Fruit fly (Drosophila melanogaster): ENCODE data around the gene daw.

daw gene

dm6 chr2L:2844413-2844812 lies 39.4 kb downstream of the daw start, which contains the start of gene CG18558:
Gene CG18558, minus strand, starts transcription at chr2L:2844513.
- no peak for TF ChIP-seq Atf-2 (GFP tag; optimal IDR thresholded peaks at IDR 0.05)
- TF ChIP-seq fd96Cb (tag; optimal IDR thresholded peaks at IDR 0.05): no peak
- TF ChIP-seq CG15269 (tag; optimal IDR thresholded peaks at IDR 0.05): no peak
- no peak for TF ChIP-seq CG13775 (GFP tag; optimal IDR thresholded peaks at IDR 0.05)
- no peak for TF ChIP-seq CG42726 (GFP tag; IDR thresholded peaks at IDR 0.05; ENCODE audit: partially characterized antibody)
- TF ChIP-seq otp (GFP tag; IDR thresholded peaks at IDR 0.05): no peak
- no peak for TF ChIP-seq CG12299 (tag; optimal IDR thresholded peaks at IDR 0.05)
- TF ChIP-seq Mrtf (GFP tag; IDR thresholded peaks at IDR 0.05): no peak
- TF ChIP-seq gro (GFP tag; optimal IDR thresholded peaks at IDR 0.05): no peak
- no peak for TF ChIP-seq tll (GFP tag; optimal IDR thresholded peaks at IDR 0.05)
- TF ChIP-seq CG14710 (tag; optimal IDR thresholded peaks at IDR 0.05): no peak
- no peak for TF ChIP-seq ab (GFP tag; optimal IDR thresholded peaks at IDR 0.05)

dm6 chr2L:2845634-2846033 lies 40.6 kb downstream of the daw start, which contains the start of gene CG18557:
Gene CG18557, minus strand, starts transcription at chr2L:2845734.
- TF ChIP-seq gsb-n (tag; optimal IDR thresholded peaks at IDR 0.05) (no peak), CG4730 (GFP tag; IDR thresholded peaks at IDR 0.05) (no peak), Abd-B (GFP tag; optimal IDR thresholded peaks at IDR 0.05) (no peak), Elba2 (GFP tag; optimal IDR thresholded peaks at IDR 0.05) (no peak)

dm6 chr2L:2847112-2847682 lies 42.1 kb downstream of the daw start, which contains the start of the genes CG3117 and CG2983:
Gene CG3117, minus strand, starts transcription at chr2L:2847212.
Gene CG2983, plus strand, starts transcription at chr2L:2847632.
- TF ChIP-seq fu2 (GFP tag; optimal IDR thresholded peaks at IDR 0.05) (no peak), toy (GFP tag; IDR thresholded peaks at IDR 0.05) (no peak), bigmax (GFP tag; optimal IDR thresholded peaks at IDR 0.05) (no peak), Lim3 (GFP tag; IDR thresholded peaks at IDR 0.05) (no peak), CG13894 (tag; optimal IDR thresholded peaks at IDR 0.05) (no peak), trem (tag; optimal IDR thresholded peaks at IDR 0.05) (no peak), Dek (tag; optimal IDR thresholded peaks at IDR 0.05) (no peak)

dm6 chr2L:2851589-2851988 lies 46.5 kb downstream of the daw start:
- TF ChIP-seq Drgx (GFP tag; IDR thresholded peaks at IDR 0.05) (peak; percentile 40; the same call in 1 of the 2 replicates), Sox102F (GFP tag; optimal IDR thresholded peaks at IDR 0.05) (peak; percentile 8), toy (GFP tag; IDR thresholded peaks at IDR 0.05) (no peak)

dm6 chr2L:2855204-2855768 lies 50.2 kb downstream of the daw start:
- TF ChIP-seq dan (GFP tag; IDR thresholded peaks at IDR 0.05): no peak
- no peak for TF ChIP-seq tx (GFP tag; optimal IDR thresholded peaks at IDR 0.05)
- TF ChIP-seq ssp (GFP tag; IDR thresholded peaks at IDR 0.05): no peak
- no peak for TF ChIP-seq ac (GFP tag; optimal IDR thresholded peaks at IDR 0.05)
- no peak for TF ChIP-seq MTF-1 (GFP tag; optimal IDR thresholded peaks at IDR 0.05; ENCODE audit: borderline replicate concordance)
- no peak for TF ChIP-seq CG18262 (tag; optimal IDR thresholded peaks at IDR 0.05)
- TF ChIP-seq CG3407 (GFP tag; optimal IDR thresholded peaks at IDR 0.05): no peak
- TF ChIP-seq HLH54F (GFP tag; optimal IDR thresholded peaks at IDR 0.05): no peak
- TF ChIP-seq croc (GFP tag; conservative IDR thresholded peaks at IDR 0.05): no peak
- TF ChIP-seq unc-4 (GFP tag; IDR thresholded peaks at IDR 0.05; ENCODE audit: partially characterized antibody): no peak
- no peak for TF ChIP-seq Hsf (GFP tag; optimal IDR thresholded peaks at IDR 0.05)
- TF ChIP-seq CG11085 (GFP tag; IDR thresholded peaks at IDR 0.05): no peak
- no peak for TF ChIP-seq nau (GFP tag; optimal IDR thresholded peaks at IDR 0.05)
- TF ChIP-seq ems (GFP tag; optimal IDR thresholded peaks at IDR 0.05): no peak
- peak; percentile 77; the same call in 2 of the 4 replicates for TF ChIP-seq chinmo (GFP tag; IDR thresholded peaks at IDR 0.05; ENCODE audit: partially characterized antibody)
- no peak for TF ChIP-seq CG12236 (GFP tag; optimal IDR thresholded peaks at IDR 0.05)
- no peak for TF ChIP-seq Dip3 (GFP tag; optimal IDR thresholded peaks at IDR 0.05)
- TF ChIP-seq sr (GFP tag; IDR thresholded peaks at IDR 0.05): 0 out of 3 replicates have a peak, but pooled peaks have one; percentile 3
- peak; percentile 50 for TF ChIP-seq CG5180 (GFP tag; optimal IDR thresholded peaks at IDR 0.05)

Measured in whole organism, embryonic.